Fruit fly (Drosophila melanogaster): ENCODE measurements around the gene CG46042.

Gene CG46042

dm6 chr3R:19942312-19942711 lies at the start of gene CG46042:
Gene CG46042, minus strand, starts transcription at chr3R:19942412.
- no peak for TF ChIP-seq psq (optimal IDR thresholded peaks at IDR 0.05)
- TF ChIP-seq Sin3A (optimal IDR thresholded peaks at IDR 0.05): no peak
- no peak for TF ChIP-seq ttk (optimal IDR thresholded peaks at IDR 0.05)
- no peak for TF ChIP-seq h (optimal IDR thresholded peaks at IDR 0.05)
- no peak for TF ChIP-seq Myc (optimal IDR thresholded peaks at IDR 0.05)
- no peak for TF ChIP-seq insv (optimal IDR thresholded peaks at IDR 0.05)

dm6 chr3R:19985376-19985775 lies 43.2 kb upstream of the CG46042 start:
- TF ChIP-seq h (optimal IDR thresholded peaks at IDR 0.05): no peak
- no peak for TF ChIP-seq psq (optimal IDR thresholded peaks at IDR 0.05)
- no peak for TF ChIP-seq Sin3A (optimal IDR thresholded peaks at IDR 0.05)
- no peak for TF ChIP-seq insv (optimal IDR thresholded peaks at IDR 0.05)
- no peak for TF ChIP-seq Myc (optimal IDR thresholded peaks at IDR 0.05)
- TF ChIP-seq ttk (optimal IDR thresholded peaks at IDR 0.05): no peak

DNA sequence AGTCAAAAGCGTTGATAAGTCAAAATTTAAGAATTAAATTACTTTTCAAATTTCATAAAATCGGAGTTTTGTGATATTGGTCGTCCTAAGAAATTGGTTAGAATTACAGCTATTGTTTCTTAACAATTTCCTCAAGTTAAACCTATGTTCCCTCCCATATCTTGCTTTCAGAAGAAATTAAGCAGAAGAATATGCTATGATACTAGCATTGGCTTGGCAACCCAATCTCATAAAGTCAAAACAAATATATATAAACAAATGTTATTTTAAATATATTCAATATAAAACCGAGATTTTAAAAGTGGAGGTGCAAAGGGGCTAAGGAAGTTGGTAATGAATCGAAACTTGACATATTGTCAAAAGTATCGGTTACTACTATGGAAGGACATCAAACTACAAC lies 30.4 kb upstream of the CG46042 start, which contains the start of gene CG31213:
TSS of gene CG31213 (plus strand) at position 301 of the 400 bp plus-strand sequence.
- TF ChIP-seq insv (optimal IDR thresholded peaks at IDR 0.05) (no peak), ttk (optimal IDR thresholded peaks at IDR 0.05) (no peak), psq (optimal IDR thresholded peaks at IDR 0.05) (no peak), Myc (optimal IDR thresholded peaks at IDR 0.05) (no peak), Sin3A (optimal IDR thresholded peaks at IDR 0.05) (no peak), h (optimal IDR thresholded peaks at IDR 0.05) (no peak)

DNA sequence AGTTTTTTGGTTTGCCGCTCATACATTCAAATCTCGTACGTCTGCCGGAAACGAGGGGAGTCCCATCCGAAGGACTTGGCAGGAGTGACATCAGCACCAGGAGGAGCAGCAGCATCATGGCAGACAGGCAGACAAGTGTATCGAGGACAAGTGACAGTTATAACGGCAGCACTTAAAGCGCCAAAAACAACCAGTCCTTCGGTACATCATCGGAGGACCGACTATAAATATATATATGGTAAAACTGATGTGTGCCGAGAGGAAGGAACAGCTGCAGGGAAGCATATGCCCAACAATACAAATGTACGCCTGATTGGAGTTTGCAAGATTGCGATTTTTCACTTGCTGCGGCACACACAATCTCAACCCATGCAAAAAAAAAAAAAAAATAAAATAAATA lies 26.5 kb upstream of the CG46042 start:
- TF ChIP-seq ttk (optimal IDR thresholded peaks at IDR 0.05): no peak
- no peak for TF ChIP-seq Myc (optimal IDR thresholded peaks at IDR 0.05)
- no peak for TF ChIP-seq psq (optimal IDR thresholded peaks at IDR 0.05)
- TF ChIP-seq h (optimal IDR thresholded peaks at IDR 0.05): no peak
- TF ChIP-seq insv (optimal IDR thresholded peaks at IDR 0.05): no peak
- TF ChIP-seq Sin3A (optimal IDR thresholded peaks at IDR 0.05): no peak

dm6 chr3R:19948143-19948542 lies 5.9 kb upstream of the CG46042 start, which contains the start of gene CG4783:
Gene CG4783, plus strand, starts transcription at chr3R:19948443.
- no peak for TF ChIP-seq insv (optimal IDR thresholded peaks at IDR 0.05)
- no peak for TF ChIP-seq Myc (optimal IDR thresholded peaks at IDR 0.05)
- no peak for TF ChIP-seq h (optimal IDR thresholded peaks at IDR 0.05)

DNA sequence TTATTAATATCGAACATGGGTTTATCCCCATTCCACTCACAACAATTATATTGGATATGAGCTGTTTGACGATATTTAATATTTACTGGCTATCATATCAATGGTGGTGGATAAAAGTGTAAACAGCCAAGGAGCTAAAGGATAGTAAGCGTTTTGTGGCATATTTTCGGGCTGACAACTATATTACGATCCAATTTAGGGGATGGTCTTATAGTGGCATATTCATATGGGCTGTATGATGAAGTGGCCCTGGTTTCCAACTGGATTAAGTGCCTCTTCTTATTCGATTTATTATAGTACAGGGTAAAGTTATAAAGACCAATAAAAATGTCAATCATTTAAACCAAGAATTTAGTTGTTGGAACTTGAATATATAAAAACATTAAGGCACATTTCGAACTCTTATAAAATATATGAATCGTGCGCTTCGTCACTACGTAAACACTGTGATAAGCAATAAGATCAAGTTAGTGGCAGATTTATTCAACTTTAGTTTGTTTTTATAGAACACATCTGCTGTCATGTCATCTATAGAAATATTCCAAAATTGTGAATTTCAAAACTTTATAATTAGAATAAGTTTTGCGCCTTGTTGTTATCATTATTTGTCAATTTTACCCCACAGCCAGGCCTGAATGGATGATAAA lies 3.1 kb downstream of the CG46042 start:
- TF ChIP-seq insv (optimal IDR thresholded peaks at IDR 0.05): no peak
- no peak for TF ChIP-seq Myc (optimal IDR thresholded peaks at IDR 0.05)

- TF ChIP-seq Myc (optimal IDR thresholded peaks at IDR 0.05): no peak
- TF ChIP-seq Sin3A (optimal IDR thresholded peaks at IDR 0.05): no peak
- TF ChIP-seq insv (optimal IDR thresholded peaks at IDR 0.05): no peak
- no peak for TF ChIP-seq h (optimal IDR thresholded peaks at IDR 0.05)
- no peak for TF ChIP-seq ttk (optimal IDR thresholded peaks at IDR 0.05)
- no peak for TF ChIP-seq psq (optimal IDR thresholded peaks at IDR 0.05)
Observed at dm6 chr3R:19935777-19936125, 6.5 kb downstream of the CG46042 start.

DNA sequence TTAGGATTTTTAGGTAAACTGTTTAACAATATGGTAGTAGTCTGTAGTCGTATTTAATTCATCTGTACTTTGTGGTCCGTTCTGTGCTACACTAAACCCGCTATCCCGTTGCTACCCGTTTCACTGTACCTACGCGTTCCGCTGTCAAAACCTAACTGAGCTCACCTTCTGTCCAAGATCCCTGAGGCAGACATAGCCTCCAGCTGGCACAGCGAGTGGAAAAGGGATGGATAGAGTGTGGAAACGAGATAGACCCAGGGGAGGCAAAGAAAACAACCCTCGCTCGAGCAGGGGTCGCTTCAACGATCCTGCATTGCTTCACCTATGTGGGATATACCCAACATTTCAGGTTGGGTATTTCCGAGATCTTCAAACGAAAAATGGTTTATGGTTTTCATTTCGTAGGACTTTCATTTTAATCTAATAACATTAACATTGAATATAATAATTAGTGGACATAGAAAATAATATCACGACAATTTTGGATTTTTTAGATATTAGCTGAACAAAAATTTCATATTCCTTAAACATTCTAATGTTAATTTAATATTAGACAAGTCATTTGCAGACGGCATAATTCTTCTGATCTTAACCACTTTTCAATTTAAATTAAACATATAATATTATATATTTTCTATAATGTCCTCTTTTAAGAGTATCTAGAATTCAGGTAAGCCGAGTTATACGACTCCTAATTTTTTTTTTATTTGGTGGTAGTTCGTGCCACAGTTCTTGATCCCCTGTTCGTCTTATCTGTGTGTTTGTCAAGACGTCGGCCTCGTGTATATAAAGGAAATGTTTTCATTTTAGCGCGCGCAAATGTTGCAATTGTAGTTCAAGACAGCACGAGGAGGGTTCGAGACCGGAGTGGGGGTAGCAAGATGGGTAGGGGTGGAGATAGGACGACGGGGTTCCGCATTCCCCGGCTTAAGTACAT lies 7.1 kb downstream of the CG46042 start, which contains the start of gene mira:
TSS of gene mira (minus strand) at position 281 of the 937 bp plus-strand sequence.
- TF ChIP-seq Sin3A (optimal IDR thresholded peaks at IDR 0.05): no peak
- no peak for TF ChIP-seq Myc (optimal IDR thresholded peaks at IDR 0.05)
- no peak for TF ChIP-seq ttk (optimal IDR thresholded peaks at IDR 0.05)
- no peak for TF ChIP-seq h (optimal IDR thresholded peaks at IDR 0.05)
- TF ChIP-seq psq (optimal IDR thresholded peaks at IDR 0.05): no peak
- no peak for TF ChIP-seq insv (optimal IDR thresholded peaks at IDR 0.05)

- TF ChIP-seq Sin3A (optimal IDR thresholded peaks at IDR 0.05): no peak
- no peak for TF ChIP-seq insv (optimal IDR thresholded peaks at IDR 0.05)
- TF ChIP-seq psq (optimal IDR thresholded peaks at IDR 0.05): no peak
- TF ChIP-seq Myc (optimal IDR thresholded peaks at IDR 0.05): no peak
Observed at dm6 chr3R:19932169-19932568, 10.0 kb downstream of the CG46042 start.

dm6 chr3R:19930913-19931706 lies 11.1 kb downstream of the CG46042 start:
- TF ChIP-seq ttk (optimal IDR thresholded peaks at IDR 0.05) (no peak), psq (optimal IDR thresholded peaks at IDR 0.05) (no peak), Myc (optimal IDR thresholded peaks at IDR 0.05) (no peak), insv (optimal IDR thresholded peaks at IDR 0.05) (no peak), Sin3A (optimal IDR thresholded peaks at IDR 0.05) (no peak), h (optimal IDR thresholded peaks at IDR 0.05) (no peak)

dm6 chr3R:19928544-19928943 lies 13.7 kb downstream of the CG46042 start, which contains the start of gene CG4459:
Gene CG4459, minus strand, starts transcription at chr3R:19928644.
- TF ChIP-seq insv (optimal IDR thresholded peaks at IDR 0.05): no peak
- TF ChIP-seq Sin3A (optimal IDR thresholded peaks at IDR 0.05): no peak
- no peak for TF ChIP-seq psq (optimal IDR thresholded peaks at IDR 0.05)
- no peak for TF ChIP-seq h (optimal IDR thresholded peaks at IDR 0.05)
- TF ChIP-seq Myc (optimal IDR thresholded peaks at IDR 0.05): no peak
- TF ChIP-seq ttk (optimal IDR thresholded peaks at IDR 0.05): no peak

DNA sequence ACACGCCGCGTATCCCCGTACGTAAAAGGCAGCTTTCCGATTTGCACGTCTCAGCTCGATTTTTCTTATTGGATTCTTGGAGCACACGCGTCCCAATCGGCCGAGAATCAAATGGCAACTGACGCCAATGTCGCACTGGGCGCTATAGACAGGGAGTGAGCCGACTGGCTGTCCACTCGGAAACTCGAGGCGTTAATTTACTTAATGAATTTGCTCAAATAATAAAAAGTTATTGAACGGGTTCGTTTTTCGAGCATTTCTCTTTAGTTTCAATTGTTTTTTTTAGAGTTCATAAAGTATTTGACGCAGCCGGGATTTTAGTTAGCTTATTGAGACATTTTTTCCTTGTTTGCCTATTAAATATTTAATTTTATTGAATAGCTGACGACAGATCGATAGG lies 16.9 kb downstream of the CG46042 start, which contains the start of gene CG4462:
TSS of gene CG4462 (minus strand) at position 101 of the 400 bp plus-strand sequence.
- TF ChIP-seq Myc (optimal IDR thresholded peaks at IDR 0.05) (no peak), psq (optimal IDR thresholded peaks at IDR 0.05) (no peak), h (optimal IDR thresholded peaks at IDR 0.05) (no peak), insv (optimal IDR thresholded peaks at IDR 0.05) (no peak), ttk (optimal IDR thresholded peaks at IDR 0.05) (no peak), Sin3A (optimal IDR thresholded peaks at IDR 0.05) (no peak)

Measured in Kc167 (cell line).